Fruit fly (Drosophila melanogaster) whole organism, embryonic: ENCODE measurements around the gene CG11771.

ENCODE experiments used
- CG7271 ChIP-seq: fragments of 200-800 bp; sonication (Bioruptor generic); optimal IDR thresholded peaks from 2 replicates; lab custom pipeline; 2018; ENCODE audit warnings: missing biosample characterization, mild to moderate bottlenecking, missing genetic modification characterization, moderate library complexity
- CG8359 ChIP-seq: fragments of 200-800 bp; sonication (Bioruptor generic); optimal IDR thresholded peaks from 2 replicates; lab custom pipeline; 2017; ENCODE audit warnings: missing biosample characterization, mild to moderate bottlenecking, missing genetic modification characterization, borderline replicate concordance
- Fer2 ChIP-seq: fragments of 200-800 bp; sonication (Bioruptor generic); optimal IDR thresholded peaks from 2 replicates; lab custom pipeline; 2018; ENCODE audit warnings: missing biosample characterization, mild to moderate bottlenecking, missing genetic modification characterization, moderate library complexity
- ssp ChIP-seq: fragments of 200-800 bp; sonication (Bioruptor generic); IDR thresholded peaks from 2 replicates; pipeline ENCODE4 v1.3.6; 2022; ENCODE audit warnings: missing biosample characterization, missing genetic modification characterization

DNA sequence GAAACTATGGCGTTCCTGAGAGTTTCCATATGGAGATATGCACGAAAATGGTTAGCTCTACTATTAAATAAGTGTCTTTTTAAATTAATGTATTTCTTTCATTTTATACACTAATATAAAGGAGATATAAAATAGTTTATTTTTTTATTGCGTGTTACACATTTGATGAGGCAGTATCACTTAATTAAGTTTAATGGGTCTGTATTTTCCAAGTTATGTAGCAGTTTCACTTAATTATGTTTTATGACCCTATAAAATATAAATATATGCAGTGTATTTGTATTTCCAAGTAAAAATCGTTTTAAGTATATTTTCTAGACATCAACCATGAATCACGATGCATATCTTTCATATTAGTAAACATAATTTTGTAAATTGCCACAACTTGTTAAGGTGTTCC, 34.8 kb downstream of the CG11771 start:
- TF ChIP-seq Fer2 (tag; lab: Kevin White, UChicago): no peak
- TF ChIP-seq CG8359: no peak
- no peak for TF ChIP-seq CG7271 (tag; lab: Kevin White, UChicago)
- TF ChIP-seq ssp: no peak
